Fruit fly (Drosophila melanogaster): ENCODE data around the gene CG11594.
A peak's percentile ranks its signal among the peaks of the same experiment; 100 is the strongest.

The CG11594 gene

DNA sequence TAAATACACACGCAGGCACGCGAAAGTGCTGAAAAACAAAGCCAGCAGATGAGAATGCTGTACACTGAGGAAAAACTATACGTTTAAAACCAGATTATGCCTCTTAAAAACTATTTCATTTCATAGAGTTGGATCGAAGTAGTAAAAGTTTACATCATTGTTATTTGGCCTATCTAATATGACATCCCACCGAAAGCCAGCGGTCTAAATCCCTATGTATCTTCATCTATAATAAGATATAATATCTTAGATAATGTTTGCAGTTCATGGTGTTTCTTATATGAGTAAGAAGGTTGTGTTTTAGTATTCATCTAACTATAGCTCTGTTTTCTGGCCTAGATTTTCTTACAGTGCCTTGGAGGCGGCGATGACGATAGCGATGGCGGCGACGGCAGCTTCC lies 15.7 kb downstream of the CG11594 start (continued):
- TF ChIP-seq CG3281 (GFP tag; optimal IDR thresholded peaks at IDR 0.05): peak; percentile 37
- no peak for TF ChIP-seq kni (GFP tag; optimal IDR thresholded peaks at IDR 0.05)
- TF ChIP-seq odd (GFP tag; optimal IDR thresholded peaks at IDR 0.05): no peak
- no peak for TF ChIP-seq YL-1 (GFP tag; optimal IDR thresholded peaks at IDR 0.05)
- no peak for TF ChIP-seq CkIIα-i1 (GFP tag; IDR thresholded peaks at IDR 0.05)
- TF ChIP-seq eve (GFP tag; optimal IDR thresholded peaks at IDR 0.05): no peak
- no peak for TF ChIP-seq nom (GFP tag; optimal IDR thresholded peaks at IDR 0.05)
- no peak for TF ChIP-seq otp (GFP tag; IDR thresholded peaks at IDR 0.05)
- TF ChIP-seq E2f2 (GFP tag; IDR thresholded peaks at IDR 0.05): no peak
- no peak for TF ChIP-seq Awh (GFP tag; IDR thresholded peaks at IDR 0.05)
- TF ChIP-seq CG8765 (GFP tag; IDR thresholded peaks at IDR 0.05): no peak
- TF ChIP-seq bcd (GFP tag; optimal IDR thresholded peaks at IDR 0.05): peak; percentile 4
- no peak for TF ChIP-seq CG10543 (GFP tag; optimal IDR thresholded peaks at IDR 0.05)
- TF ChIP-seq ci (GFP tag; IDR thresholded peaks at IDR 0.05): no peak
- no peak for TF ChIP-seq CG10654 (GFP tag; optimal IDR thresholded peaks at IDR 0.05)
- TF ChIP-seq Side (GFP tag; optimal IDR thresholded peaks at IDR 0.05): no peak
- TF ChIP-seq mirr (GFP tag; optimal IDR thresholded peaks at IDR 0.05): no peak
- no peak for TF ChIP-seq az2 (GFP tag; optimal IDR thresholded peaks at IDR 0.05)
- no peak for TF ChIP-seq Sry-β (GFP tag; optimal IDR thresholded peaks at IDR 0.05)
- TF ChIP-seq sr (GFP tag; IDR thresholded peaks at IDR 0.05): no peak
- TF ChIP-seq CG6175 (GFP tag; IDR thresholded peaks at IDR 0.05): no peak
- TF ChIP-seq zfh1 (GFP tag; IDR thresholded peaks at IDR 0.05): no peak
- no peak for TF ChIP-seq CG1024 (GFP tag; IDR thresholded peaks at IDR 0.05)
- no peak for TF ChIP-seq CG30020 (tag; optimal IDR thresholded peaks at IDR 0.05)
- no peak for TF ChIP-seq bowl (GFP tag; IDR thresholded peaks at IDR 0.05)
- no peak for TF ChIP-seq insv (GFP tag; optimal IDR thresholded peaks at IDR 0.05)
- TF ChIP-seq CG8388 (GFP tag; optimal IDR thresholded peaks at IDR 0.05): no peak
- no peak for TF ChIP-seq amos (GFP tag; IDR thresholded peaks at IDR 0.05; ENCODE audit: partially characterized antibody)
- TF ChIP-seq prd (optimal IDR thresholded peaks at IDR 0.05): no peak
- TF ChIP-seq prd (GFP tag; IDR thresholded peaks at IDR 0.05): 0 out of 3 replicates have a peak, but pooled peaks have one; percentile 4
- no peak for TF ChIP-seq CG16815 (GFP tag; optimal IDR thresholded peaks at IDR 0.05)
- TF ChIP-seq CG17361 (GFP tag; IDR thresholded peaks at IDR 0.05): peak; percentile 39; the same call in 1 of the 3 replicates
- no peak for TF ChIP-seq disco-r (GFP tag; optimal IDR thresholded peaks at IDR 0.05)
- TF ChIP-seq HHEX (GFP tag; optimal IDR thresholded peaks at IDR 0.05): peak; percentile 24
- no peak for TF ChIP-seq gsb (GFP tag; IDR thresholded peaks at IDR 0.05)
- no peak for TF ChIP-seq Hey (tag; optimal IDR thresholded peaks at IDR 0.05)
- no peak for TF ChIP-seq abd-A (tag; optimal IDR thresholded peaks at IDR 0.05)
- no peak for TF ChIP-seq D (optimal IDR thresholded peaks at IDR 0.05)
- no peak for TF ChIP-seq D (GFP tag; optimal IDR thresholded peaks at IDR 0.05)
- no peak for TF ChIP-seq CG6689 (GFP tag; IDR thresholded peaks at IDR 0.05)
- no peak for TF ChIP-seq Hr78 (GFP tag; optimal IDR thresholded peaks at IDR 0.05)
- peak; percentile 44 for TF ChIP-seq Hand (GFP tag; optimal IDR thresholded peaks at IDR 0.05)
- no peak for TF ChIP-seq CG12155 (GFP tag; optimal IDR thresholded peaks at IDR 0.05)
- TF ChIP-seq CG1792 (GFP tag; optimal IDR thresholded peaks at IDR 0.05): no peak
- TF ChIP-seq Tbp (GFP tag; optimal IDR thresholded peaks at IDR 0.05): no peak
- TF ChIP-seq sug (tag; optimal IDR thresholded peaks at IDR 0.05): no peak
- no peak for TF ChIP-seq CG14860 (GFP tag; IDR thresholded peaks at IDR 0.05; ENCODE audit: partially characterized antibody)
- TF ChIP-seq croc (GFP tag; conservative IDR thresholded peaks at IDR 0.05): no peak
- TF ChIP-seq crol (GFP tag; IDR thresholded peaks at IDR 0.05): no peak
- no peak for TF ChIP-seq CG12299 (tag; optimal IDR thresholded peaks at IDR 0.05)
- TF ChIP-seq Fer3 (tag; optimal IDR thresholded peaks at IDR 0.05): no peak
- no peak for TF ChIP-seq ash1 (GFP tag; optimal IDR thresholded peaks at IDR 0.05)
- TF ChIP-seq Gug (GFP tag; IDR thresholded peaks at IDR 0.05): no peak

All from whole organism, embryonic.